Fruit fly (Drosophila melanogaster) whole organism, wandering third instar larva: Measurements from ENCODE around the gene CG15525.

Experiments
- CG32264 ChIP-seq: fragments of 200-800 bp; sonication (Bioruptor generic); optimal IDR thresholded peaks from 2 replicates; lab custom pipeline; 2016; ENCODE audit warnings: missing biosample characterization, missing genetic modification characterization
- Dfd ChIP-seq: fragments of >200 bp; optimal IDR thresholded peaks from 2 replicates; lab custom pipeline; 2017; ENCODE audit warnings: missing biosample characterization, missing genetic modification characterization
- Dif ChIP-seq: fragments of 200-275, 200-300 bp; sonication (Bioruptor generic); optimal IDR thresholded peaks from 2 replicates; lab custom pipeline; 2018; ENCODE audit warnings: missing biosample characterization, missing genetic modification characterization; ENCODE audit not compliant: partially characterized antibody
- GATAd ChIP-seq: sonication (Bioruptor generic); optimal IDR thresholded peaks from 2 replicates; lab custom pipeline; 2016; ENCODE audit warnings: missing biosample characterization, missing genetic modification characterization
- HLH106 ChIP-seq: fragments of 200-800 bp; optimal IDR thresholded peaks from 3 replicates; lab custom pipeline; 2019; ENCODE audit warnings: missing biosample characterization, mild to moderate bottlenecking, missing genetic modification characterization, moderate library complexity
- Hnf4 ChIP-seq: fragments of 200-800 bp; sonication (Bioruptor generic); optimal IDR thresholded peaks from 2 replicates; lab custom pipeline; 2016; ENCODE audit warnings: missing biosample characterization, mild to moderate bottlenecking, missing genetic modification characterization
- Hr83 ChIP-seq: fragments of 200-300 bp; sonication (Bioruptor generic); optimal IDR thresholded peaks from 2 replicates; lab custom pipeline; 2016; ENCODE audit warnings: missing biosample characterization, mild to moderate bottlenecking, missing genetic modification characterization, moderate library complexity; ENCODE audit not compliant: poor library complexity, severe bottlenecking
- Jra ChIP-seq: sonication (Bioruptor generic); optimal IDR thresholded peaks from 2 replicates; lab custom pipeline; 2016; ENCODE audit warnings: missing biosample characterization, missing genetic modification characterization
- Mio ChIP-seq: sonication (Bioruptor generic); optimal IDR thresholded peaks from 2 replicates; lab custom pipeline; 2016; ENCODE audit warnings: missing biosample characterization, missing genetic modification characterization
- Myc ChIP-seq: fragments of >200 bp; optimal IDR thresholded peaks from 2 replicates; lab custom pipeline; 2017
- N ChIP-seq: fragments of >200 bp; optimal IDR thresholded peaks from 2 replicates; lab custom pipeline; 2018; ENCODE audit warnings: missing biosample characterization, missing external identifiers, missing genetic modification characterization
- Sp1 ChIP-seq: fragments of 200-800 bp; sonication (Bioruptor generic); optimal IDR thresholded peaks from 3 replicates; lab custom pipeline; 2019; ENCODE audit warnings: missing biosample characterization, mild to moderate bottlenecking, missing genetic modification characterization, moderate library complexity
- Vsx2 ChIP-seq: fragments of 200-300, 225-300 bp; sonication (Bioruptor generic); optimal IDR thresholded peaks from 2 replicates; lab custom pipeline; 2018; ENCODE audit warnings: missing biosample characterization, missing genetic modification characterization; ENCODE audit not compliant: partially characterized antibody
- br ChIP-seq: fragments of 200-800 bp; sonication (Bioruptor generic); optimal IDR thresholded peaks from 2 replicates; lab custom pipeline; 2016; ENCODE audit warnings: missing biosample characterization, missing genetic modification characterization
- brk ChIP-seq: fragments of 200-800 bp; sonication (Bioruptor generic); optimal IDR thresholded peaks from 2 replicates; lab custom pipeline; 2016; ENCODE audit warnings: missing biosample characterization, mild to moderate bottlenecking, missing genetic modification characterization
- dmrt93B ChIP-seq: fragments of 200-800 bp; sonication (Bioruptor generic); optimal IDR thresholded peaks from 2 replicates; lab custom pipeline; 2018; ENCODE audit warnings: missing biosample characterization, mild to moderate bottlenecking, missing genetic modification characterization
- ey ChIP-seq: fragments of 200-800 bp; sonication (Bioruptor generic); optimal IDR thresholded peaks from 2 replicates; lab custom pipeline; 2016; ENCODE audit warnings: missing biosample characterization, missing genetic modification characterization
- foxo ChIP-seq, 2 experiments: fragments of 200-800 bp; sonication (Bioruptor generic); optimal IDR thresholded peaks; 2 replicates in 1 of 2; 3 replicates in 1 of 2; lab custom pipeline; 2016 to 2017; ENCODE audit warnings: missing biosample characterization in 2 of 2, missing genetic modification characterization in 2 of 2
- fru ChIP-seq: fragments of 200-800 bp; sonication (Bioruptor generic); optimal IDR thresholded peaks from 3 replicates; lab custom pipeline; 2016; ENCODE audit warnings: missing biosample characterization, mild to moderate bottlenecking, missing genetic modification characterization
- h ChIP-seq: fragments of 200-800 bp; sonication (Bioruptor generic); optimal IDR thresholded peaks from 3 replicates; lab custom pipeline; 2016; ENCODE audit warnings: missing biosample characterization, mild to moderate bottlenecking, missing genetic modification characterization
- jim ChIP-seq: fragments of 175-275, 200-325 bp; sonication (Bioruptor generic); optimal IDR thresholded peaks from 2 replicates; lab custom pipeline; 2016; ENCODE audit warnings: missing biosample characterization, mild to moderate bottlenecking, missing genetic modification characterization
- lola ChIP-seq: fragments of >200 bp; optimal IDR thresholded peaks from 2 replicates; lab custom pipeline; 2017; ENCODE audit warnings: missing biosample characterization, missing genetic modification characterization
- psq ChIP-seq: fragments of 200-800 bp; sonication (Bioruptor generic); optimal IDR thresholded peaks from 3 replicates; lab custom pipeline; 2017; ENCODE audit warnings: missing biosample characterization, mild to moderate bottlenecking, missing genetic modification characterization, moderate library complexity
- sage ChIP-seq: fragments of 200-800 bp; sonication (Bioruptor generic); optimal IDR thresholded peaks from 2 replicates; lab custom pipeline; 2016; ENCODE audit warnings: missing biosample characterization, mild to moderate bottlenecking, missing genetic modification characterization
- sv ChIP-seq: fragments of 200-800 bp; sonication (Bioruptor generic); optimal IDR thresholded peaks from 3 replicates; lab custom pipeline; 2016; ENCODE audit warnings: missing biosample characterization, missing genetic modification characterization
- tai ChIP-seq: sonication (Bioruptor generic); optimal IDR thresholded peaks from 2 replicates; lab custom pipeline; 2016; ENCODE audit warnings: missing biosample characterization, missing genetic modification characterization
- usp ChIP-seq: fragments of >200 bp; optimal IDR thresholded peaks from 2 replicates; lab custom pipeline; 2017; ENCODE audit warnings: missing biosample characterization, missing genetic modification characterization
- woc ChIP-seq: sonication (Bioruptor generic); optimal IDR thresholded peaks from 2 replicates; lab custom pipeline; 2016; ENCODE audit warnings: missing biosample characterization, mild to moderate bottlenecking, missing genetic modification characterization

Gene CG15525

DNA sequence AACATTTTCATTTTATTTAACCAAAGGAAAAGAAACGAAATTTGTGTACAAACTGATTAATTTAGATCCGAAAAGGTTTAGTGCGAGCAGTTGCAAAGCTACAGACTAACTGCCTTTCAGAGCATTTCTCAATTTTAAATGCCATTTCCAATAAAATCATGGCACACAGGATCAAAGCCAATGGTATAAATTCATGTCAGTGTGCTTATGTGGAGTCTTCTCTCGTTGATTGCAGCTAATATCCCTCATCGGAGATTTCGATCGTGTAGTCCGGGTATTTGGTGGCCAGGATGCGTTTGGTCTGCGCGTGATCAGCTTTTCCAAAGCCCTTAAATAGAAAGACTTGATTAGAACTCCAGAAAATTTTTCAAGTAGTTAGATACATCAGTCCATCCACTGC, 41.2 kb upstream of the CG15525 start, which contains the start of gene janB:
Gene janB, minus strand, starts transcription at position 101 of the 400 bp plus-strand sequence.
- TF ChIP-seq Mio (GFP tag; lab: Kevin White, UChicago) (no peak), sv (GFP tag; lab: Kevin White, UChicago) (no peak), Vsx2 (GFP tag; lab: Kevin White, UChicago) (no peak), woc (GFP tag; lab: Kevin White, UChicago) (no peak), Myc (lab: Kevin White, UChicago) (no peak), jim (GFP tag; lab: Kevin White, UChicago) (no peak), h (no peak)

DNA sequence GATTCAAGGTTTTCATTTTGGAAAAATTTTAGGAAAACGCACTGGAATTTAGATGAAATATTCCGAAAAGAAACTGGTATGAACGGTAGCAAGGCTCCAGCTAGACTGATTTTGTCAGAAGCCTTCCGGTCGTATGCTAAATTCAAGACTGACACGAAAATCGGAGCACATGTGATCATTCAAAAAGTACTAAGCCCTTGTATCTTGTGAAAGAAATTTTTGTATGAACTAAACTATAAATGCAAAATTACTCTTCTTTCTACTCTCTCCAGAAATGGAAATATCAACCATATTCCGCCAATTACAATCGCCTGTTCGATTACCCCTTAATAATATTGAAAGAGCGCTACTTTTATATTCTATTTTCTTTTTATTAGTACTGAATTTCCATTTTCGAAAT, 40.2 kb upstream of the CG15525 start, which contains the start of gene ocn:
Gene ocn, minus strand, starts transcription at position 101 of the 400 bp plus-strand sequence.
- TF ChIP-seq br (GFP tag; lab: Kevin White, UChicago) (no peak), CG32264 (GFP tag; lab: Kevin White, UChicago) (no peak)

DNA sequence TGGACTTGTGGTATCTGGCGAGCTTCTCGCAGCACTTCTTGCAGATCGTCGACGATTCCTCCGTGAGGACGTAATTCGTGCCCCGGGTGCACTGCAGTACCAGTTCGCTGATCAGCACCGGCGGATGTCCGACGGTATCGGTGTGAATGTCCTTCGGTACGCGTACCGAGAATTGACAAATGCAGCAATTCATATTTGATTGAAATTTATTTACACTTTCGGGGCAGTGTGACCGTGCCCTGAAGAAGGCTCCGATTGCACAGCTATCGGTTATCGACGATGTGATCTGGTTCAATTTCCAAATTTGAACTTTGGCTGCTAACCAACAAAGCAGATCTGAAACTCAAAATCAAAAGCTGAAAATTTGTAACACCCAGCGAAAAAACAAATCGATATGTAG, 39.1 kb upstream of the CG15525 start, which contains the start of gene ZIPIC:
Gene ZIPIC, minus strand, starts transcription at position 262 of the 400 bp plus-strand sequence.
- TF ChIP-seq Hr83 (GFP tag; lab: Kevin White, UChicago) (no peak), HLH106 (tag; lab: Kevin White, UChicago) (no peak), Sp1 (GFP tag; lab: Kevin White, UChicago) (no peak)
- TF ChIP-seq, all 38 proteins: peak for 0

DNA sequence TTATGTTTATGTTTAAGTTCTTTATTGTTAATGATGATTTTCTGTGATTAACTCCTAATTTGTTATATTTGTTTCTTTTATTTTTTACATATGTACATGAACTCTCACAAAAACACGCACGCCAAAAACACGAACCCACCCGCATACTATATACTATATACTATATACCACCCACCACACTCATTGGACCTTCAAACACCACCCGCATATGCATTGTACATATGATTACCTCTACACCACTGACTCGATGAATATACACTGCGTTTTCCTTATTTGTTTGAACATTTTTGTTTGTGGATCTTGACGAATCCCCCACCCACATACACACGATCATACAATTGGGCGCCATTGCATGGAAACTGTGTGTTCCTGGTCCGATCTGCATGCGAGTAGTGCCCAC, 34.8 kb upstream of the CG15525 start:
- TF ChIP-seq sage (GFP tag; lab: Kevin White, UChicago), result no peak
- TF ChIP-seq GATAd (GFP tag; lab: Kevin White, UChicago), result no peak
- TF ChIP-seq fru (GFP tag; lab: Kevin White, UChicago), result no peak
- no peak for TF ChIP-seq N (GFP tag; lab: Kevin White, UChicago)
- TF ChIP-seq Vsx2 (GFP tag; lab: Kevin White, UChicago), result no peak
- TF ChIP-seq HLH106 (tag; lab: Kevin White, UChicago), result no peak
- no peak for TF ChIP-seq tai (GFP tag; lab: Kevin White, UChicago)

DNA sequence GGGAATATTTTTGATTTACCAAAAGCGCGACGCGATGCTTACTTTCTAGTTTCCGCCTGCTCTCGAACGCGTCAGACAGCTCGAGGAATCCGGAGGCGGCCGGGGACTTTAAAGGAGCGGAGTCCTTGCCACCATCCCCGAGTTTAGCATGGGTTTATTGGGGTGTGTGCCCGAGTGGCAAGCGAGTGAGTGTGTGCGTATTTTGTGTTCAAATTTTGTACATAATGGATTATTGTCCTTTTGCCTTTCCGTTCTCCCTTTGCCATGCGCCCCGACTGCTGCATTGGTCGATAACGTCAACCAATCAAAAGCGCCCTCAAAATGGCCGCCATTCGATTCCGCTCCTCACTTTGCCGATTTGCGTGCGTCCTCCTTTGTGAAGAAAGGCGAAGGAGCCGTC, 32.6 kb upstream of the CG15525 start:
- TF ChIP-seq psq (GFP tag; lab: Kevin White, UChicago) (no peak), jim (GFP tag; lab: Kevin White, UChicago) (no peak), fru (GFP tag; lab: Kevin White, UChicago) (no peak), dmrt93B (no peak), HLH106 (tag; lab: Kevin White, UChicago) (no peak), Dfd (GFP tag; lab: Kevin White, UChicago) (no peak), Dif (GFP tag; lab: Kevin White, UChicago) (no peak), tai (GFP tag; lab: Kevin White, UChicago) (no peak), brk (no peak), N (GFP tag; lab: Kevin White, UChicago) (no peak), Mio (GFP tag; lab: Kevin White, UChicago) (no peak), Jra (no peak), foxo (GFP tag; optimal IDR thresholded peaks at IDR 0.05; lab: Kevin White, UChicago) (no peak), Hnf4 (GFP tag; lab: Kevin White, UChicago) (no peak), usp (GFP tag; lab: Kevin White, UChicago) (no peak), lola (GFP tag; lab: Kevin White, UChicago) (no peak), woc (GFP tag; lab: Kevin White, UChicago) (no peak), GATAd (GFP tag; lab: Kevin White, UChicago) (no peak)

DNA sequence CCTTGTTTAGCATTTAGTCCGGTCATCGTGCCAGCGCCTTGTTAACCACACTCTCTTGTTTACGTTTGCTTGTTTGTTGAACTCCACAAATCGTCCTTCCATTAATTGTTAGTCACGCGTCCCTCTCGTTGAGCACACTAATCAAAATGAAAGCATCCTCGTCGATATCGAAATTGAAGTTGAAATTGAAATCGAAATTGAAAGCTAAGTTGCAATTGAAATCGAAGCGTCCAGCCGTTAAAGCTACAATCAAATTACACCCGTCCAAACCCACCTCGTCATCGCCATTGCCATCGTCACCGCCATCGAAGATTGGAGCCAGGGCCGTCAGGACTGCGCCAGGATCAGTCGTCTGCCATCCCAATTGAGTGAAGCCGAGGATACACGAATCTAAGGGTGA, 26.0 kb upstream of the CG15525 start:
- TF ChIP-seq tai (GFP tag; lab: Kevin White, UChicago), result no peak
- TF ChIP-seq Hnf4 (GFP tag; lab: Kevin White, UChicago), result no peak
- no peak for TF ChIP-seq Dfd (GFP tag; lab: Kevin White, UChicago)
- TF ChIP-seq fru (GFP tag; lab: Kevin White, UChicago), result no peak
- TF ChIP-seq Hr83 (GFP tag; lab: Kevin White, UChicago), result no peak
- TF ChIP-seq GATAd (GFP tag; lab: Kevin White, UChicago), result no peak
- TF ChIP-seq dmrt93B, result no peak
- no peak for TF ChIP-seq lola (GFP tag; lab: Kevin White, UChicago)
- no peak for TF ChIP-seq ey (GFP tag; lab: Kevin White, UChicago)
- TF ChIP-seq jim (GFP tag; lab: Kevin White, UChicago), result no peak
- no peak for TF ChIP-seq Myc (lab: Kevin White, UChicago)
- TF ChIP-seq Jra, result no peak
